Worm (Caenorhabditis elegans) whole organism, L3 larva: ENCODE measurements around the gene F54C9.11.
A peak's percentile ranks its signal among the peaks of the same experiment; 100 is the strongest.

Source experiments
- lin-39 ChIP-seq: fragments of 150-350 bp; optimal IDR thresholded peaks from 2 replicates; lab custom pipeline; 2018; ENCODE audit warnings: missing biosample characterization, missing genetic modification reagents, missing genetic modification characterization
- nhr-77 ChIP-seq: fragments of 150-350 bp; optimal IDR thresholded peaks from 2 replicates; lab custom pipeline; 2014; ENCODE audit warnings: missing biosample characterization, missing genetic modification characterization
- sea-2 ChIP-seq: fragments of 150-350 bp; sonication (generic microtip); optimal IDR thresholded peaks from 4 replicates; lab custom pipeline; 2014; ENCODE audit warnings: missing biosample characterization, missing genetic modification reagents, missing genetic modification characterization

DNA sequence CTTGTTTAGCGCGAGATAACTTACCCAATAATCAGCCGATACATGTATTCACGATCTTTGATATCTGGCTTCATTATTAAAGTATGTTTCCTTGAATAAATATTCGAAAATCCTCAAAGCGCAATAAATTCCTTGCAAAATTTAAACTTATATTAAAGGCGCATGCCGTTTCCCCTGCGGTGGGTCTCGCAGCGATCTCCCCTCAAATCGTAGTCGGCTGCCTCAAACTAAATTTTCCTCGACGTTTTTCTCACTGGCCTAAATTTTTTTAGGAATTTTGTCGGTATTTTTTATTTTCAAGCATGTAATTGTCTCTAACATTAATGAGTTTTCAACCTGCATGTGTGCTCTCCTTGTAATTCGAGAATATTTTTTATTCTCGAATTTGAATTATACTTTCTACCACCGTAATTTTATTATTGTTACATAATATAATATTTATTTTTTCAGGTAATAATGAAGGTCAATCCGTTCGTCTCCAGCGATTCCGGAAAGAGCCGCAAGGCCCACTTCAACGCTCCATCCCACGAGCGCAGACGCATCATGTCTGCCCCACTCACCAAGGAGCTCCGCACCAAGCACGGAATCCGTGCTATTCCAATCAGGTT lies 17.6 kb upstream of the F54C9.11 start, which contains the start of the genes cpf-1 and rpl-26:
- TF ChIP-seq lin-39 (tag; lab: Kevin White, UChicago) (peak; percentile 74), nhr-77 (tag; lab: Kevin White, UChicago) (no peak), sea-2 (no peak)
